Worm (Caenorhabditis elegans): Measurements from ENCODE around the gene ubc-15.

The ubc-15 gene

DNA sequence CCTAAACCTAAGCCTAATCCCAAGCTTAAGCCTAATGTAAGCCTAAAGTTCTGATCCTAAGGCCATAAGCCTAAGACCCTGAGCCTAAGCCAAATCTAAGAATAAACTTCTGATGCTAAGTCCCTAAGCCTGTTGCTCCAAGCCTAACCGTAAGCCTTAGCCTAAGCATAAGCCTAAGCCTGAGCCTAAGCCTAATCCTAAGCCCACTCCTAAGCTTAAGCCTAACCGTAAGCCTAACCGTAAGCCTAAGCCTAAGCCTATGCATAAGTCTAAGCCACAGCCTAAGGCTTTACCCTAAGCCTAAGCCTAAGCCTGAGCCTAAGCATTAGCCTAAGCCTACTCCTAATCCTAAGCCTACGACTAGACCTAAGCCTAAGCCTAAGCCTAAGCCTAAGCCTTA, 54.1 kb downstream of the ubc-15 start:
- TF ChIP-seq nhr-77 (tag; optimal IDR thresholded peaks at IDR 0.05) (no peak), sem-4 (tag; optimal IDR thresholded peaks at IDR 0.05) (no peak), nhr-12 (tag; optimal IDR thresholded peaks at IDR 0.05) (no peak)

DNA sequence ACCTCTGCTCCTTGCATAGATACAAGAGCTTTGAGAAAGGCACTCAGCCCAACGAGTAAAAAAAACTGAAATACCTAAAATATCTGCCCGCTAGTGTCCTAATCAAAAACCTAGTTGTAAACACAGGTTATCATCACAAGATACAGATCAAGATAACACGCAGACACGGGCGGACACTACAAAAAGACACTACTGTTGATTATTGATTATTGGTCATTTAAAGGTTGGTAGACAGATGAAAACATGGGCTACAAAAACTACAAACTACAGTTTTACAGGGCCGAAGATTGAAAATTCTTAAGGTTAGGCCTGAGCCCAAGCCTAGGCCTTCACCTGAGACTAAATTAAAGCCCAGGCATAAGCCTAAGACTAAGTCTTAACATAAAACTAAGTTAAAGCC, 54.6 kb downstream of the ubc-15 start:
- no peak for TF ChIP-seq nhr-237 (tag; optimal IDR thresholded peaks at IDR 0.05)
- TF ChIP-seq sma-9 (GFP tag; optimal IDR thresholded peaks at IDR 0.05), result peak; percentile 20
- no peak for TF ChIP-seq sma-9 (tag; optimal IDR thresholded peaks at IDR 0.05)

DNA sequence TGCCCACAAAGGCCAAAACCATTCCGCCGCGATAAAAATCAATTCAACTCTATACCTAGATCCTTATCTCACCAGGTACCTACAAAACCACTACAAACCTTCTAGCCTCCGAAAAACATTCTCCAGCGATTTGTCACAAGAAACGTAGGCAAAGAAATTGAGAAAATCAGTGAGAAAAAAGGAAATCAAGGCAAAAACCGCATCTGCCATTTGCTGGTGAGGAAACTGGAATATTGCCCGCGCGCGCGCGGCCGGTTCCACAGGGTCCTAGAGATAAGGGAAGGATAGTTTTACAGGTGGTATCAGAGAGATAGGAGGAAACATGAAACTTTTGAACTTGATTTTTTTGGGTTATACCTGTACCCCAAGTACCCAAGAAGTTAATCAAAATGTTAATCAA, 55.8 kb downstream of the ubc-15 start:
- TF ChIP-seq ztf-11 (tag; optimal IDR thresholded peaks at IDR 0.05) (no peak), ceh-16 (tag; optimal IDR thresholded peaks at IDR 0.05) (peak; percentile 53), R02D3.7 (tag; optimal IDR thresholded peaks at IDR 0.05) (no peak), ama-1 (optimal IDR thresholded peaks at IDR 0.05) (no peak), C34F6.9 (tag; optimal IDR thresholded peaks at IDR 0.05) (no peak), fos-1 (tag; optimal IDR thresholded peaks at IDR 0.05) (no peak), nhr-12 (tag; optimal IDR thresholded peaks at IDR 0.05) (no peak), nhr-23 (tag; optimal IDR thresholded peaks at IDR 0.05) (no peak), egl-27 (tag; optimal IDR thresholded peaks at IDR 0.05) (no peak), mbf-1 (tag; optimal IDR thresholded peaks at IDR 0.05) (no peak), nhr-25 (tag; optimal IDR thresholded peaks at IDR 0.05) (peak; percentile 67), gmeb-1 (tag; optimal IDR thresholded peaks at IDR 0.05) (no peak), elt-3 (tag; optimal IDR thresholded peaks at IDR 0.05) (no peak), mab-5 (tag; optimal IDR thresholded peaks at IDR 0.05) (no peak), unc-39 (tag; optimal IDR thresholded peaks at IDR 0.05) (no peak), snpc-4 (tag; optimal IDR thresholded peaks at IDR 0.05) (no peak), blmp-1 (tag; optimal IDR thresholded peaks at IDR 0.05; ENCODE audit: insufficient read depth) (peak; percentile 6), sma-9 (GFP tag; optimal IDR thresholded peaks at IDR 0.05) (peak; percentile 8), sma-9 (tag; optimal IDR thresholded peaks at IDR 0.05) (no peak), nhr-21 (tag; optimal IDR thresholded peaks at IDR 0.05) (peak; percentile 35)

DNA sequence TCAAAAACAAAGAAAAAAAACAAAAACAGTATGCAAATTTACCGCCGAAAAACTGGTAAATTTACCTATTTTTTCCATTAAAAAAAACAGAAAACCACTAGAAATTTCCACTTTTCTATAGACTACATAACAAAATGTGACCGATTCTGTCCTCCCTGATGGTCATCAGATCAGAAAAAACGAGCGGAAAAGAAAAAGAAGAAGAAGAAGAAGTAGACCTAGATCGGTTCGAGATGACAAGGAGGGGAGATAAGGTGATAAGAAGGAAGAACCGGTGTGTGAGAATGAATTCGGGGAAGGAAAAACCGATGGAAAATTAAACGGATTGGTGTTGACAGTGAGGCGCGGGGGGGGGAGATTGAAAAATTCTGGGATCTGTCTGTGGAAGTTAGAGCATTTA, 57.3 kb downstream of the ubc-15 start:
- TF ChIP-seq gmeb-1 (tag; optimal IDR thresholded peaks at IDR 0.05) (no peak), fos-1 (tag; optimal IDR thresholded peaks at IDR 0.05) (peak; percentile 7)

DNA sequence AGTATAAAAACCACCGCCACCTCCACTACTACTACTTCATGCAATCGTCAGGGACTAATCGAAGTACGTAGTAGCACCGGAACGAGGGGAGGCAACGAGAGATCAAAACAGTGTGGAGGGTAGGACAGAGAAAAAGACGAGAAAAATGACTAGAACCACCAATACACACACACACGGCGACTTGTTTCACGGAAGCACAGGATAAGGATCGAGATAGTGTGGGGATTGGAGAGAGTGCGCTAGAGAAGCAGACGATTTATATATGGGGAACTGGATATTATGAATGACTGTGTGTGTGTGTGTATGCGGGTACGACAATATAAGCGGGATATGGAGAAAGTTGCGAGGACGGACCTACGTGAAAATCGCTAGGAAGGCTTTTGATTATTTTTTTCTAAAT, 58.6 kb downstream of the ubc-15 start:
- TF ChIP-seq dmd-4 (tag; optimal IDR thresholded peaks at IDR 0.05) (no peak), sma-3 (GFP tag; optimal IDR thresholded peaks at IDR 0.05) (peak; percentile 6), lin-13 (GFP tag; optimal IDR thresholded peaks at IDR 0.05) (no peak), lsy-2 (tag; optimal IDR thresholded peaks at IDR 0.05) (no peak), elt-3 (tag; optimal IDR thresholded peaks at IDR 0.05) (no peak), sem-4 (tag; optimal IDR thresholded peaks at IDR 0.05) (no peak), snpc-4 (tag; optimal IDR thresholded peaks at IDR 0.05) (no peak), mdl-1 (tag; optimal IDR thresholded peaks at IDR 0.05) (no peak), fos-1 (tag; optimal IDR thresholded peaks at IDR 0.05) (no peak), ceh-82 (tag; optimal IDR thresholded peaks at IDR 0.05) (no peak), zag-1 (tag; optimal IDR thresholded peaks at IDR 0.05) (no peak), aly-2 (tag; optimal IDR thresholded peaks at IDR 0.05) (no peak), ZK546.5 (tag; optimal IDR thresholded peaks at IDR 0.05) (no peak), egl-27 (tag; optimal IDR thresholded peaks at IDR 0.05) (no peak), nhr-10 (tag; optimal IDR thresholded peaks at IDR 0.05) (no peak), alr-1 (tag; optimal IDR thresholded peaks at IDR 0.05) (no peak), Y55F3AM.14 (GFP tag; optimal IDR thresholded peaks at IDR 0.05) (no peak), nhr-21 (tag; optimal IDR thresholded peaks at IDR 0.05) (no peak), mab-5 (tag; optimal IDR thresholded peaks at IDR 0.05) (no peak), gmeb-1 (tag; optimal IDR thresholded peaks at IDR 0.05) (no peak), nhr-12 (tag; optimal IDR thresholded peaks at IDR 0.05) (no peak), nhr-77 (tag; optimal IDR thresholded peaks at IDR 0.05) (no peak), nhr-6 (tag; optimal IDR thresholded peaks at IDR 0.05) (no peak), elt-1 (tag; optimal IDR thresholded peaks at IDR 0.05) (no peak), R02D3.7 (tag; optimal IDR thresholded peaks at IDR 0.05) (no peak), lin-11 (tag; optimal IDR thresholded peaks at IDR 0.05) (no peak), ama-1 (optimal IDR thresholded peaks at IDR 0.05) (no peak), nhr-25 (tag; optimal IDR thresholded peaks at IDR 0.05) (peak; percentile 63), mbf-1 (tag; optimal IDR thresholded peaks at IDR 0.05) (no peak), C34F6.9 (tag; optimal IDR thresholded peaks at IDR 0.05) (no peak), peb-1 (tag; optimal IDR thresholded peaks at IDR 0.05) (no peak), sma-9 (GFP tag; optimal IDR thresholded peaks at IDR 0.05) (no peak), sma-9 (tag; optimal IDR thresholded peaks at IDR 0.05) (no peak), lin-39 (tag; optimal IDR thresholded peaks at IDR 0.05) (no peak), ztf-4 (tag; optimal IDR thresholded peaks at IDR 0.05) (no peak), unc-62 (GFP tag; optimal IDR thresholded peaks at IDR 0.05) (no peak), ztf-1 (GFP tag; conservative IDR thresholded peaks at IDR 0.05) (no peak), skn-1 (tag; optimal IDR thresholded peaks at IDR 0.05) (no peak), blmp-1 (tag; optimal IDR thresholded peaks at IDR 0.05; ENCODE audit: insufficient read depth) (peak; percentile 12), nhr-23 (tag; optimal IDR thresholded peaks at IDR 0.05) (no peak), F13H6.1 (tag; optimal IDR thresholded peaks at IDR 0.05) (peak; percentile 12)

Data from whole organism, L2 larva.